Fruit fly (Drosophila melanogaster): ENCODE results near the gene tgy.

The tgy gene

DNA sequence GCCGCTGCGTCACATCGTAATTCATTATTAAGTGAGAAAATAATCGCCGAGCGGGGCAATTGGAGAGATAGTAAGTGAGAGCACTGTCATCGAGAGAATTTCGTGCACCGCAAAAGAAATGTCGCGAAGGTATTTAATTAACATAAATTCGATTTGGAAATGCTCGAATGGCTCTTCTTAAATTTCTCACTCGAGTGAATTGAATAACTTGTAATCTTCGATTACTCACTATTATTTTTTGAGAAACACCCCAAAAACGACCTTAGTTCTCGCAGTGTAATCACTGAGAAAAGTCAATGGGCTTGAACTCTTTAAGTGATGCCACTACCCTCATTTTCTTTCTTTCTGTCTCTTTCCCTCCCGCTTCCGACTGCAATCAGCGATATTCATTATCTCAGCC, 27.9 kb upstream of the tgy start (continued):
- peak; percentile 95 for TF ChIP-seq pdm3 (GFP tag; optimal IDR thresholded peaks at IDR 0.05)
- TF ChIP-seq topi (GFP tag; optimal IDR thresholded peaks at IDR 0.05): peak; percentile 97
- TF ChIP-seq CG6163 (GFP tag; IDR thresholded peaks at IDR 0.05): peak; percentile 97
- peak; percentile 95 for TF ChIP-seq cyc (GFP tag; optimal IDR thresholded peaks at IDR 0.05)
- peak; percentile 86 for TF ChIP-seq CG6808 (GFP tag; optimal IDR thresholded peaks at IDR 0.05)
- peak; percentile 96 for TF ChIP-seq Met (GFP tag; optimal IDR thresholded peaks at IDR 0.05)
- TF ChIP-seq CG15336 (GFP tag; IDR thresholded peaks at IDR 0.05): peak; percentile 95
- TF ChIP-seq acj6 (GFP tag; optimal IDR thresholded peaks at IDR 0.05): peak; percentile 93
- TF ChIP-seq CG32006 (GFP tag; optimal IDR thresholded peaks at IDR 0.05): peak; percentile 97
- TF ChIP-seq lz (GFP tag; optimal IDR thresholded peaks at IDR 0.05): peak; percentile 95
- peak; percentile 95 for TF ChIP-seq achi (GFP tag; optimal IDR thresholded peaks at IDR 0.05)
- TF ChIP-seq CG10669 (GFP tag; optimal IDR thresholded peaks at IDR 0.05): peak; percentile 91
- TF ChIP-seq salr (GFP tag; optimal IDR thresholded peaks at IDR 0.05): peak; percentile 81 to 85
- TF ChIP-seq CG31627 (GFP tag; optimal IDR thresholded peaks at IDR 0.05): peak; percentile 94
- peak; percentile 77 for TF ChIP-seq CG9139 (GFP tag; optimal IDR thresholded peaks at IDR 0.05)
- peak; percentile 94 for TF ChIP-seq net (GFP tag; optimal IDR thresholded peaks at IDR 0.05)
- peak; percentile 91 for TF ChIP-seq dsx (GFP tag; optimal IDR thresholded peaks at IDR 0.05; ENCODE audit: poor library complexity, severe bottlenecking)
- TF ChIP-seq Eip78C (GFP tag): peak; percentile 99
- TF ChIP-seq CG11902 (GFP tag; optimal IDR thresholded peaks at IDR 0.05): peak; percentile 92
- TF ChIP-seq CG8319 (GFP tag; optimal IDR thresholded peaks at IDR 0.05): peak; percentile 92
- peak; percentile 94 for TF ChIP-seq CG8119 (GFP tag; IDR thresholded peaks at IDR 0.05)
- TF ChIP-seq Smox (GFP tag; optimal IDR thresholded peaks at IDR 0.05): peak; percentile 93
- TF ChIP-seq Ets96B (tag; optimal IDR thresholded peaks at IDR 0.05): peak; percentile 88
- peak; percentile 96 for TF ChIP-seq CG6792 (GFP tag; optimal IDR thresholded peaks at IDR 0.05)
- TF ChIP-seq dac (GFP tag; optimal IDR thresholded peaks at IDR 0.05): peak; percentile 91
- TF ChIP-seq fd85E (GFP tag; optimal IDR thresholded peaks at IDR 0.05): peak; percentile 78
- TF ChIP-seq ss (GFP tag; optimal IDR thresholded peaks at IDR 0.05): peak; percentile 81 to 89
- TF ChIP-seq CG6276 (GFP tag; optimal IDR thresholded peaks at IDR 0.05): peak; percentile 89
- peak; percentile 92 for TF ChIP-seq Lpt (GFP tag; optimal IDR thresholded peaks at IDR 0.05)
- TF ChIP-seq eg (GFP tag; IDR thresholded peaks at IDR 0.05): peak; percentile 94

DNA sequence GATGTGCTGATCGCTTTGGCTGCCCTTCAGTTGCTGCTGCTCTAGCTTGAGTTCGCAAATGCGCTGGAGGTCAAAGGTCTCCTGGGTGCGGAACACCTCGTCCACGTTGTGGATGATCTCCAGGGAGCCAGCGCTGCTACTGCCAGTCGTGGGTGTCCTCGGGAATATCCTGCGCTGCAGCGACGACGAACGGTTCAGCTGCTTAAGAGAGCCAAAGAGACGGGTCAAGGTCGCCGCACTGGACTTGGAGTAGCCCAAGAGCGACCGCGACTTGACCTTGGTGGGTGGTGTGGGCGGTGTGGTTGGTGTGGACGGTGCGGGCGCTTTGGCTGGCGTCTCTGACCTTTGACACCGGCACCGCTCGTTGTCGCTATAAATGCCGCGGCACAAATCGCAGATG, 27.1 kb upstream of the tgy start:
- no peak for TF ChIP-seq dsx (GFP tag; optimal IDR thresholded peaks at IDR 0.05; ENCODE audit: poor library complexity, severe bottlenecking)

DNA sequence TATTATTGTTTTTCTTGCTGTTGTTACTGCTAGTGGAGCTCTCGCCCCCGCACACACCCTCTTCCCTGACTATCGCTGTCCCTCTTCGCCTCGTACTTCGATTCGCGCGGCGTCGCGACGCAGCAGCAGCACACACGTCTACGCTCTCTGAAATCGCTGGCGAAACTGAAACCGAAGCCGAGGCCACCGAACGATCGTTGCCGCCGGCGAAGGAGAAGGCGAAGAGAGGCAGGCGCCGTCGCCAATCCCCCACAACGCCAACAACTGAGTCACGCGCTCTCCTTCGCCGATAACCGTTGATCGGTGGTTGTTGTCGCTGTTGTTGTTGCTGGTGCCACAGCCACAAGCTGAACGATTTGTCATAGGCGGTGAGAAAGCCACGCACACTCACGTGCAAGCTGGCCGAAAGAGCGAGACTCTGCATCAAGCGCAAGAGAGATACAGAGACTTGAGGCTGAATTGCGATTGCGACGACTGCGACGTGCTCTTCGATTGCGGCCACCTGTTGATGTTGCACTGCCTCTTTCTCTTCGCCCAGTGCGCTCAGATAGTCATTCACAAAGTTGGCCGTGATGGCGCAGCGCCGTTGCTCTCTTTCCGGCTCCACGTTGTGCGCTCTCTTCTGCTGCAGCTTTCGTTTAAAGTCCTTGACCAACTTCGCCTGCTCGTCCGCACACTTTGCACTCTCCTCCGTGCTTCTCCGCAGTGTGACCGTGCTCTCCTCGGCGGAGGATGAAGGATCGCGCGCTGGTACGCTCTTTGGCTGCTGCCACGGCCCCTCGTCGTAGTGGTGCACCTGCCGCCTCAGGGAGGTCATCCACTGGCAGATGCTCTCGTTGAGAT, 26.4 kb upstream of the tgy start:
- TF ChIP-seq Met (GFP tag; optimal IDR thresholded peaks at IDR 0.05) (no peak), CG8632 (GFP tag; optimal IDR thresholded peaks at IDR 0.05) (no peak), cyc (GFP tag; optimal IDR thresholded peaks at IDR 0.05) (no peak), CG31627 (GFP tag; optimal IDR thresholded peaks at IDR 0.05) (no peak), OdsH (GFP tag; optimal IDR thresholded peaks at IDR 0.05) (no peak), CG11902 (GFP tag; optimal IDR thresholded peaks at IDR 0.05) (no peak), Eip75B (GFP tag; optimal IDR thresholded peaks at IDR 0.05) (peak; percentile 62), CG4318 (GFP tag; optimal IDR thresholded peaks at IDR 0.05) (no peak), fd85E (GFP tag; optimal IDR thresholded peaks at IDR 0.05) (no peak), salr (GFP tag; optimal IDR thresholded peaks at IDR 0.05) (no peak), achi (GFP tag; optimal IDR thresholded peaks at IDR 0.05) (no peak), acj6 (GFP tag; optimal IDR thresholded peaks at IDR 0.05) (no peak), CG9139 (GFP tag; optimal IDR thresholded peaks at IDR 0.05) (peak; percentile 16), esn (GFP tag; optimal IDR thresholded peaks at IDR 0.05) (no peak), Blimp-1 (GFP tag; optimal IDR thresholded peaks at IDR 0.05) (peak; percentile 26), CG1621 (tag; optimal IDR thresholded peaks at IDR 0.05) (no peak), topi (GFP tag; optimal IDR thresholded peaks at IDR 0.05) (no peak), Sox102F (GFP tag; optimal IDR thresholded peaks at IDR 0.05) (peak; percentile 50), CG8119 (GFP tag; IDR thresholded peaks at IDR 0.05) (peak; percentile 48; the same call in 2 of the 3 replicates), CG16779 (tag; optimal IDR thresholded peaks at IDR 0.05) (peak; percentile 52), CG8319 (GFP tag; optimal IDR thresholded peaks at IDR 0.05) (no peak), CG7368 (GFP tag; optimal IDR thresholded peaks at IDR 0.05) (peak; percentile 20), Hr4 (GFP tag; optimal IDR thresholded peaks at IDR 0.05) (no peak), CG10631 (GFP tag; optimal IDR thresholded peaks at IDR 0.05) (no peak), CG34406 (GFP tag; optimal IDR thresholded peaks at IDR 0.05) (no peak), CG11762 (GFP tag; optimal IDR thresholded peaks at IDR 0.05; ENCODE audit: insufficient read depth) (no peak), CG6276 (GFP tag; optimal IDR thresholded peaks at IDR 0.05) (peak; percentile 41), dac (GFP tag; optimal IDR thresholded peaks at IDR 0.05) (no peak), Sox14 (GFP tag; optimal IDR thresholded peaks at IDR 0.05) (peak; percentile 9)
